Worm (Caenorhabditis elegans) whole organism, young adult: ENCODE data around the gene T24A6.20.
A peak's percentile ranks its signal among the peaks of the same experiment; 100 is the strongest.

Experiments used
- B0261.1 ChIP-seq: sonication (generic microtip); optimal IDR thresholded peaks from 2 replicates; lab custom pipeline; 2016; ENCODE audit warnings: mild to moderate bottlenecking, missing genetic modification characterization, moderate library complexity, missing compliant biosample characterization
- C17E4.6 ChIP-seq: fragments of 200-800 bp; sonication (Bioruptor generic); IDR thresholded peaks from 2 replicates; pipeline ENCODE4 v1.3.6; 2022; ENCODE audit warnings: missing genetic modification reagents, missing genetic modification characterization, missing compliant biosample characterization
- D2030.7 ChIP-seq: fragments of 200-800 bp; sonication (Bioruptor generic); IDR thresholded peaks from 2 replicates; pipeline ENCODE4 v1.3.6; 2022; ENCODE audit warnings: missing genetic modification reagents, missing genetic modification characterization, missing compliant biosample characterization
- F22D6.2 ChIP-seq: sonication (generic microtip); optimal IDR thresholded peaks from 2 replicates; lab custom pipeline; 2016; ENCODE audit warnings: mild to moderate bottlenecking, missing genetic modification characterization, missing compliant biosample characterization
- F23B12.7 ChIP-seq: sonication (generic microtip); optimal IDR thresholded peaks from 2 replicates; lab custom pipeline; 2017; ENCODE audit warnings: missing genetic modification characterization, mild to moderate bottlenecking, missing compliant biosample characterization, antibody characterized with exemption, moderate library complexity; ENCODE audit not compliant: insufficient read depth
- F37B4.10 ChIP-seq: fragments of 200-800 bp; sonication (Bioruptor generic); IDR thresholded peaks from 2 replicates; pipeline ENCODE4 v1.3.6; 2022; ENCODE audit warnings: missing genetic modification characterization, missing compliant biosample characterization
- F55B11.4 ChIP-seq: sonication (generic microtip); optimal IDR thresholded peaks from 2 replicates; lab custom pipeline; 2016; ENCODE audit warnings: missing compliant biosample characterization, missing genetic modification characterization, borderline replicate concordance; ENCODE audit not compliant: insufficient read depth
- K12H6.12 ChIP-seq: fragments of 200-800 bp; sonication (Bioruptor generic); optimal IDR thresholded peaks from 2 replicates; lab custom pipeline; 2018; ENCODE audit warnings: mild to moderate bottlenecking, missing genetic modification characterization, missing compliant biosample characterization
- Y56A3A.18 ChIP-seq: fragments of 200-800 bp; sonication (Bioruptor generic); IDR thresholded peaks from 2 replicates; pipeline ENCODE4 v1.3.6; 2022; ENCODE audit warnings: missing genetic modification reagents, missing genetic modification characterization, missing compliant biosample characterization
- Y67H2A.10 ChIP-seq: fragments of 200-800 bp; sonication (Bioruptor generic); conservative IDR thresholded peaks from 2 replicates; pipeline ENCODE4 v1.3.6; 2022; ENCODE audit warnings: missing genetic modification reagents, missing genetic modification characterization, missing compliant biosample characterization
- ZK185.1 ChIP-seq: sonication (generic microtip); optimal IDR thresholded peaks from 2 replicates; lab custom pipeline; 2016; ENCODE audit warnings: mild to moderate bottlenecking, missing genetic modification characterization, missing compliant biosample characterization; ENCODE audit not compliant: poor library complexity, severe bottlenecking
- ama-1 ChIP-seq, 3 experiments: fragments of 150-350 bp in 1 of 3; sonication (generic microtip) in 2 of 3; optimal IDR thresholded peaks; 2 replicates each; lab custom pipeline; 2014 to 2018; ENCODE audit warnings: missing biosample characterization in 2 of 3, missing genetic modification characterization in 2 of 3, missing genetic modification reagents in 2 of 3
- athp-1 ChIP-seq: sonication (generic microtip); optimal IDR thresholded peaks from 2 replicates; lab custom pipeline; 2017; ENCODE audit warnings: mild to moderate bottlenecking, missing genetic modification characterization, missing compliant biosample characterization
- attf-3 ChIP-seq: fragments of 200-800 bp; sonication (Bioruptor generic); conservative IDR thresholded peaks from 2 replicates; pipeline ENCODE4 v1.3.6; 2022; ENCODE audit warnings: missing genetic modification reagents, missing genetic modification characterization, missing compliant biosample characterization
- bed-1 ChIP-seq: fragments of 200-800 bp; sonication (Bioruptor generic); IDR thresholded peaks from 2 replicates; pipeline ENCODE4 v1.3.6; 2022; ENCODE audit warnings: missing genetic modification reagents, missing genetic modification characterization, missing compliant biosample characterization
- bed-2 ChIP-seq: fragments of 200-800 bp; sonication (Bioruptor generic); IDR thresholded peaks from 2 replicates; pipeline ENCODE4 v1.3.6; 2022; ENCODE audit warnings: missing genetic modification reagents, missing genetic modification characterization, missing compliant biosample characterization
- cebp-2 ChIP-seq: fragments of 200-800 bp; sonication (Bioruptor generic); IDR thresholded peaks from 2 replicates; pipeline ENCODE4 v1.3.6; 2022; ENCODE audit warnings: missing genetic modification characterization, missing compliant biosample characterization
- ceh-40 ChIP-seq: fragments of 200-800 bp; sonication (Bioruptor generic); IDR thresholded peaks from 2 replicates; pipeline ENCODE4 v1.3.6; 2022; ENCODE audit warnings: missing genetic modification characterization, missing compliant biosample characterization
- dpff-1 ChIP-seq: sonication (generic microtip); optimal IDR thresholded peaks from 2 replicates; lab custom pipeline; 2017; ENCODE audit warnings: mild to moderate bottlenecking, missing genetic modification characterization, missing compliant biosample characterization
- egl-18 ChIP-seq: fragments of 200-800 bp; sonication (Bioruptor generic); IDR thresholded peaks from 2 replicates; pipeline ENCODE4 v1.3.6; 2022; ENCODE audit warnings: missing genetic modification reagents, missing genetic modification characterization, missing compliant biosample characterization
- egl-44 ChIP-seq: fragments of 200-800 bp; sonication (Bioruptor generic); IDR thresholded peaks from 2 replicates; pipeline ENCODE4 v1.3.6; 2022; ENCODE audit warnings: missing genetic modification reagents, missing genetic modification characterization, missing compliant biosample characterization
- ekl-4 ChIP-seq: fragments of 200-800 bp; sonication (Bioruptor generic); IDR thresholded peaks from 2 replicates; pipeline ENCODE4 v1.3.6; 2022; ENCODE audit warnings: missing genetic modification reagents, missing genetic modification characterization, missing compliant biosample characterization
- ets-4 ChIP-seq: fragments of 200-800 bp; sonication (Bioruptor generic); optimal IDR thresholded peaks from 2 replicates; lab custom pipeline; 2018; ENCODE audit warnings: mild to moderate bottlenecking, missing genetic modification characterization, missing compliant biosample characterization
- him-1 ChIP-seq: sonication (generic microtip); optimal IDR thresholded peaks from 2 replicates; lab custom pipeline; 2016; ENCODE audit warnings: missing genotype, missing genetic modification reagents, missing genetic modification characterization, missing compliant biosample characterization
- hmg-1.2 ChIP-seq: fragments of 200-800 bp; sonication (Bioruptor generic); IDR thresholded peaks from 2 replicates; pipeline ENCODE4 v1.3.6; 2022; ENCODE audit warnings: missing genetic modification reagents, missing genetic modification characterization, missing compliant biosample characterization
- lag-1 ChIP-seq: fragments of 200-800 bp; sonication (Bioruptor generic); IDR thresholded peaks from 2 replicates; pipeline ENCODE4 v1.3.6; 2022; ENCODE audit warnings: missing genetic modification reagents, missing genetic modification characterization, missing compliant biosample characterization
- let-607 ChIP-seq, 2 experiments: fragments of 200-800 bp in 1 of 2; sonication (Bioruptor generic) in 1 of 2; sonication (generic microtip) in 1 of 2; optimal IDR thresholded peaks; 2 replicates each; lab custom pipeline; 2016 to 2018; ENCODE audit warnings: mild to moderate bottlenecking in 2 of 2, missing compliant biosample characterization in 2 of 2, missing genetic modification characterization in 2 of 2, moderate library complexity in 2 of 2, missing genotype in 1 of 2
- lin-26 ChIP-seq: fragments of 200-800 bp; sonication (Bioruptor generic); IDR thresholded peaks from 2 replicates; pipeline ENCODE4 v1.3.6; 2022; ENCODE audit warnings: missing genetic modification reagents, missing genetic modification characterization, missing compliant biosample characterization
- lin-35 ChIP-seq, 3 experiments: fragments of 150-350 bp in 2 of 3; sonication (generic microtip) in 1 of 3; optimal IDR thresholded peaks; 2 replicates each; lab custom pipeline; 2014 to 2018; ENCODE audit warnings: missing biosample characterization in 3 of 3, missing genetic modification characterization in 3 of 3, missing genetic modification reagents in 3 of 3
- lin-54 ChIP-seq: fragments of 200-800 bp; sonication (Bioruptor generic); optimal IDR thresholded peaks from 2 replicates; lab custom pipeline; 2018; ENCODE audit warnings: mild to moderate bottlenecking, missing genetic modification characterization, missing compliant biosample characterization
- lir-1 ChIP-seq: fragments of 200-800 bp; sonication (Bioruptor generic); conservative IDR thresholded peaks from 2 replicates; pipeline ENCODE4 v1.3.6; 2022; ENCODE audit warnings: missing genetic modification reagents, missing genetic modification characterization, missing compliant biosample characterization
- madf-8 ChIP-seq: fragments of 200-800 bp; sonication (Bioruptor generic); conservative IDR thresholded peaks from 2 replicates; pipeline ENCODE4 v1.3.6; 2022; ENCODE audit warnings: missing genetic modification reagents, missing genetic modification characterization, missing compliant biosample characterization
- mes-4 ChIP-seq: sonication (generic microtip); optimal IDR thresholded peaks from 2 replicates; lab custom pipeline; 2016; ENCODE audit warnings: missing genotype, missing genetic modification characterization, missing compliant biosample characterization
- nfya-2 ChIP-seq: fragments of 200-800 bp; sonication (Bioruptor generic); IDR thresholded peaks from 2 replicates; pipeline ENCODE4 v1.3.6; 2022; ENCODE audit warnings: missing genetic modification reagents, missing genetic modification characterization, missing compliant biosample characterization
- nhr-120 ChIP-seq: fragments of 200-800 bp; sonication (Bioruptor generic); IDR thresholded peaks from 2 replicates; pipeline ENCODE4 v1.3.6; 2022; ENCODE audit warnings: missing genetic modification characterization, missing compliant biosample characterization
- nhr-179 ChIP-seq: sonication (generic microtip); optimal IDR thresholded peaks from 2 replicates; lab custom pipeline; 2016; ENCODE audit warnings: mild to moderate bottlenecking, missing genetic modification characterization, missing compliant biosample characterization
- pbrm-1 ChIP-seq: fragments of 200-800 bp; sonication (Bioruptor generic); IDR thresholded peaks from 2 replicates; pipeline ENCODE4 v1.3.6; 2022; ENCODE audit warnings: missing genetic modification reagents, missing genetic modification characterization, missing compliant biosample characterization
- pha-4 ChIP-seq: fragments of 150-350 bp; sonication (generic microtip); optimal IDR thresholded peaks from 2 replicates; lab custom pipeline; 2014; ENCODE audit warnings: missing biosample characterization, missing genetic modification reagents, missing genetic modification characterization
- rcor-1 ChIP-seq: fragments of 200-800 bp; sonication (Bioruptor generic); IDR thresholded peaks from 2 replicates; pipeline ENCODE4 v1.3.6; 2022; ENCODE audit warnings: missing genetic modification reagents, missing genetic modification characterization, missing compliant biosample characterization
- rec-8 ChIP-seq, 2 experiments: sonication (generic microtip); optimal IDR thresholded peaks; 2 replicates each; lab custom pipeline; 2016; ENCODE audit warnings: mild to moderate bottlenecking in 2 of 2, missing genetic modification characterization in 2 of 2, missing genetic modification reagents in 2 of 2, missing genotype in 2 of 2, missing biosample characterization in 1 of 2, missing compliant biosample characterization in 1 of 2, moderate library complexity in 1 of 2
- repo-1 ChIP-seq: sonication (generic microtip); optimal IDR thresholded peaks from 2 replicates; lab custom pipeline; 2017; ENCODE audit warnings: mild to moderate bottlenecking, missing genetic modification characterization, missing compliant biosample characterization
- snpc-1.1 ChIP-seq: sonication (generic microtip); optimal IDR thresholded peaks from 2 replicates; lab custom pipeline; 2017; ENCODE audit warnings: missing genetic modification characterization, mild to moderate bottlenecking, missing compliant biosample characterization, antibody characterized with exemption, moderate library complexity, missing genotype, missing genetic modification reagents; ENCODE audit not compliant: insufficient read depth
- snpc-1.3 ChIP-seq: sonication (generic microtip); optimal IDR thresholded peaks from 2 replicates; lab custom pipeline; 2017; ENCODE audit warnings: missing genetic modification characterization, mild to moderate bottlenecking, missing compliant biosample characterization, antibody characterized with exemption, moderate library complexity, missing genotype, missing genetic modification reagents; ENCODE audit not compliant: insufficient read depth
- sptf-2 ChIP-seq: fragments of 200-800 bp; sonication (Bioruptor generic); optimal IDR thresholded peaks from 2 replicates; lab custom pipeline; 2018; ENCODE audit warnings: mild to moderate bottlenecking, missing genetic modification characterization, missing compliant biosample characterization
- tbx-9 ChIP-seq: sonication (generic microtip); optimal IDR thresholded peaks from 2 replicates; lab custom pipeline; 2016; ENCODE audit warnings: borderline replicate concordance, missing genetic modification characterization, inconsistent platforms, missing compliant biosample characterization
- zim-3 ChIP-seq: sonication (generic microtip); optimal IDR thresholded peaks from 2 replicates; lab custom pipeline; 2017; ENCODE audit warnings: mild to moderate bottlenecking, missing genetic modification characterization, moderate library complexity, missing compliant biosample characterization
- ztf-25 ChIP-seq: fragments of 200-800 bp; sonication (Bioruptor generic); IDR thresholded peaks from 2 replicates; pipeline ENCODE4 v1.3.6; 2022; ENCODE audit warnings: missing genetic modification reagents, missing genetic modification characterization, missing compliant biosample characterization

T24A6.20 gene

DNA sequence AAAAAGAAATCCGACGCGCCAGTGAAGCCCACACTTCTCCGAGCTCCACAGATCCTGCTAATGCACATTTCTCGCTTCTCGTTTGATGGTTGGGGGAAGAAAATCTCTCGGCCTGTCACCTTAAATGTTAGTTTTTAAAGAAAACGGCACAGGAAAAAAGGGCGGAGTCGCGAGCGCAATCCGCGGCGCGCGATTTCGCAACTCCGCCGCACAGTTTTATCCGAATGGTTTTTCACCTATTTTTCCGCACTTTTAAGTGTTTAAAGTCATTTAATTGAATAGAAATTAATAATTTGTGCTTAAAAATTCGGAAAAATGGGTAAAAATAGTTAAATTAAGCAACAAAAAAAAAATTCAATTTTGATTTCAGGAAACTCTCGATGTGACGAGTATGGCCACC is 34.7 kb downstream of the T24A6.20 start (continued):
- TF ChIP-seq C17E4.6 (GFP tag; lab: Robert Waterston, UW) (no peak), tbx-9 (tag; lab: Kevin White, UChicago) (no peak), repo-1 (tag; lab: Kevin White, UChicago) (no peak), ama-1 (optimal IDR thresholded peaks at IDR 0.05; lab: Kevin White, UChicago) (no peak), ama-1 (GFP tag; optimal IDR thresholded peaks at IDR 0.05; lab: Kevin White, UChicago) (no peak), ekl-4 (no peak), athp-1 (tag; lab: Kevin White, UChicago) (no peak), let-607 (tag; optimal IDR thresholded peaks at IDR 0.05; lab: Kevin White, UChicago) (no peak), rec-8 (tag; optimal IDR thresholded peaks at IDR 0.05; lab: Kevin White, UChicago) (no peak), nhr-120 (GFP tag; lab: Robert Waterston, UW) (no peak), Y67H2A.10 (GFP tag; lab: Robert Waterston, UW) (no peak), pbrm-1 (GFP tag; lab: Robert Waterston, UW) (no peak), him-1 (no peak), mes-4 (tag; lab: Kevin White, UChicago) (no peak), nfya-2 (no peak), F37B4.10 (no peak), egl-44 (no peak), F23B12.7 (tag; lab: Kevin White, UChicago) (no peak), bed-2 (GFP tag; lab: Robert Waterston, UW) (no peak), lir-1 (GFP tag; lab: Robert Waterston, UW) (no peak), snpc-1.1 (tag; lab: Kevin White, UChicago) (no peak), lin-35 (GFP tag; optimal IDR thresholded peaks at IDR 0.05; lab: Kevin White, UChicago) (no peak), ets-4 (no peak), rcor-1 (GFP tag; lab: Robert Waterston, UW) (0 out of 2 replicates have a peak, but pooled peaks have one; percentile 17), ceh-40 (GFP tag; lab: Robert Waterston, UW) (no peak), nhr-179 (tag; lab: Kevin White, UChicago) (no peak), egl-18 (GFP tag; lab: Robert Waterston, UW) (no peak), attf-3 (GFP tag; lab: Robert Waterston, UW) (0 out of 2 replicates have a peak, but pooled peaks have one; percentile 29), zim-3 (no peak), K12H6.12 (tag; lab: Kevin White, UChicago) (no peak), lin-54 (GFP tag; lab: Kevin White, UChicago) (peak; percentile 12), lag-1 (GFP tag; lab: Robert Waterston, UW) (no peak)

DNA sequence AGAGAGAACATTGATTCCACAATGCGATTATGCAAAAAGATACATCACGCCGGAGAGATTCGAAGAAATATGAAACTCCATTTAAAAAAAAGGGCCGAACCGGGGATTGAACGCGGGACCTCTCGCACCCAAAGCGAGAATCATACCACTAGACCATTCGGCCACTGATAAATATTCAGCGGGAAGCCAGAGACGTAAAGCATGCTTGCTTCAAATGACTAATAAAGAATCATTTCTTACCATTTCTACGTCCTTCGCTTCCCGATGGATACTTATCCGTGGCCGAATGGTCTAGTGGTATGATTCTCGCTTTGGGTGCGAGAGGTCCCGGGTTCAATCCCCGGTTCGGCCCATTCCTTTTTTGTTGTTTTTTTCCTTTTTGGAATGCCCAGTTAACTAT is 35.3 kb downstream of the T24A6.20 start:
- TF ChIP-seq madf-8 (GFP tag; lab: Robert Waterston, UW) (0 out of 2 replicates have a peak, but pooled peaks have one; percentile 5), bed-1 (GFP tag; lab: Robert Waterston, UW) (no peak), F22D6.2 (tag; lab: Kevin White, UChicago) (no peak), Y56A3A.18 (0 out of 2 replicates have a peak, but pooled peaks have one; percentile 20), pha-4 (tag; lab: Kevin White, UChicago) (no peak), ZK185.1 (tag; lab: Kevin White, UChicago) (peak; percentile 5), C17E4.6 (GFP tag; lab: Robert Waterston, UW) (0 out of 2 replicates have a peak, but pooled peaks have one; percentile 38), B0261.1 (peak; percentile 65), lin-54 (GFP tag; lab: Kevin White, UChicago) (peak; percentile 10), cebp-2 (GFP tag; lab: Robert Waterston, UW) (0 out of 2 replicates have a peak, but pooled peaks have one; percentile 10), let-607 (tag; optimal IDR thresholded peaks at IDR 0.05; lab: Kevin White, UChicago) (no peak), D2030.7 (peak; percentile 62), snpc-1.3 (tag; lab: Kevin White, UChicago) (peak; percentile 10), hmg-1.2 (GFP tag; lab: Robert Waterston, UW) (peak; percentile 35; the same call in 1 of the 2 replicates), sptf-2 (GFP tag; lab: Kevin White, UChicago) (no peak), dpff-1 (tag; lab: Kevin White, UChicago) (no peak), F55B11.4 (tag; lab: Kevin White, UChicago) (no peak), lin-26 (GFP tag; lab: Robert Waterston, UW) (peak; percentile 87), ztf-25 (GFP tag; lab: Robert Waterston, UW) (peak; percentile 69; the same call in 1 of the 2 replicates)
